Fruit fly (Drosophila melanogaster): ENCODE results near the gene CG42831.

dm6 chr3L:10860042-10860643 is 45.5 kb downstream of the CG42831 start:
- no peak for TF ChIP-seq vvl (GFP tag; IDR thresholded peaks at IDR 0.05)
- TF ChIP-seq Aef1 (GFP tag; IDR thresholded peaks at IDR 0.05), result no peak
- no peak for TF ChIP-seq rib (GFP tag; IDR thresholded peaks at IDR 0.05)
- 0 out of 2 replicates have a peak, but pooled peaks have one; percentile 19 for TF ChIP-seq ttk (GFP tag; IDR thresholded peaks at IDR 0.05)
- TF ChIP-seq CG4854 (GFP tag; optimal IDR thresholded peaks at IDR 0.05), result no peak
- TF ChIP-seq Atf3 (GFP tag; optimal IDR thresholded peaks at IDR 0.05), result no peak
- no peak for TF ChIP-seq bcd (GFP tag; optimal IDR thresholded peaks at IDR 0.05)
- TF ChIP-seq ftz-f1 (GFP tag; optimal IDR thresholded peaks at IDR 0.05), result no peak
- TF ChIP-seq CG15073 (GFP tag; optimal IDR thresholded peaks at IDR 0.05), result no peak
- no peak for TF ChIP-seq CG2875 (GFP tag; optimal IDR thresholded peaks at IDR 0.05)

Measured in whole organism, embryonic.